Fruit fly (Drosophila melanogaster) whole organism, prepupa: ENCODE results near the gene CG13625.

Source experiments
- CG10669 ChIP-seq: fragments of 200-800 bp; sonication (Bioruptor generic); optimal IDR thresholded peaks from 3 replicates; lab custom pipeline; 2018; ENCODE audit warnings: missing biosample characterization, mild to moderate bottlenecking, missing genetic modification characterization, moderate library complexity
- CG11294 ChIP-seq: fragments of 200-800 bp; sonication (Bioruptor generic); IDR thresholded peaks from 2 replicates; pipeline ENCODE4 v1.3.6; 2022; ENCODE audit warnings: missing biosample characterization, missing genetic modification characterization
- CG11762 ChIP-seq: fragments of 200-800 bp; sonication (Bioruptor generic); optimal IDR thresholded peaks from 3 replicates; lab custom pipeline; 2016; ENCODE audit warnings: missing biosample characterization, missing genetic modification characterization; ENCODE audit not compliant: insufficient read depth
- CG11902 ChIP-seq: fragments of 200-800 bp; sonication (Bioruptor generic); optimal IDR thresholded peaks from 3 replicates; lab custom pipeline; 2016; ENCODE audit warnings: missing biosample characterization, missing genetic modification characterization
- CG15336 ChIP-seq: fragments of 200-800 bp; sonication (Bioruptor generic); IDR thresholded peaks from 2 replicates; pipeline ENCODE4 v1.3.6; 2022; ENCODE audit warnings: missing biosample characterization, missing genetic modification characterization
- CG1621 ChIP-seq: fragments of 200-800 bp; sonication (Bioruptor generic); optimal IDR thresholded peaks from 3 replicates; lab custom pipeline; 2018; ENCODE audit warnings: missing biosample characterization, mild to moderate bottlenecking, missing genetic modification characterization
- CG16779 ChIP-seq: fragments of 200-800 bp; sonication (Bioruptor generic); optimal IDR thresholded peaks from 3 replicates; lab custom pipeline; 2017; ENCODE audit warnings: missing biosample characterization, mild to moderate bottlenecking, missing genetic modification characterization
- CG31627 ChIP-seq: fragments of 200-800 bp; sonication (Bioruptor generic); optimal IDR thresholded peaks from 3 replicates; lab custom pipeline; 2016; ENCODE audit warnings: missing biosample characterization, missing genetic modification characterization
- CG32006 ChIP-seq: fragments of 200-800 bp; sonication (Bioruptor generic); optimal IDR thresholded peaks from 3 replicates; lab custom pipeline; 2017; ENCODE audit warnings: missing biosample characterization, mild to moderate bottlenecking, missing genetic modification characterization
- CG34406 ChIP-seq: fragments of 200-800 bp; sonication (Bioruptor generic); optimal IDR thresholded peaks from 3 replicates; lab custom pipeline; 2016; ENCODE audit warnings: missing biosample characterization, missing genetic modification characterization
- CG3919 ChIP-seq: fragments of 200-800 bp; sonication (Bioruptor generic); optimal IDR thresholded peaks from 3 replicates; lab custom pipeline; 2016; ENCODE audit warnings: missing biosample characterization, missing genetic modification characterization
- CG4318 ChIP-seq: fragments of 200-800 bp; sonication (Bioruptor generic); optimal IDR thresholded peaks from 3 replicates; lab custom pipeline; 2017; ENCODE audit warnings: missing biosample characterization, mild to moderate bottlenecking, missing genetic modification characterization
- CG6163 ChIP-seq: fragments of 200-800 bp; sonication (Bioruptor generic); IDR thresholded peaks from 3 replicates; pipeline ENCODE4 v1.3.6; 2022; ENCODE audit warnings: missing biosample characterization, missing genetic modification characterization
- CG6276 ChIP-seq: fragments of 200-800 bp; sonication (Bioruptor generic); optimal IDR thresholded peaks from 2 replicates; lab custom pipeline; 2017; ENCODE audit warnings: missing biosample characterization, mild to moderate bottlenecking, missing genetic modification characterization
- CG6808 ChIP-seq: fragments of 200-800 bp; sonication (Bioruptor generic); optimal IDR thresholded peaks from 3 replicates; lab custom pipeline; 2017; ENCODE audit warnings: missing biosample characterization, missing genetic modification characterization, mild to moderate bottlenecking, moderate library complexity, missing genetic modification reagents
- CG6854 ChIP-seq: fragments of 200-800 bp; sonication (Bioruptor generic); optimal IDR thresholded peaks from 2 replicates; lab custom pipeline; 2017; ENCODE audit warnings: missing biosample characterization, mild to moderate bottlenecking, missing genetic modification characterization
- CG7368 ChIP-seq: fragments of 200-800 bp; sonication (Bioruptor generic); optimal IDR thresholded peaks from 3 replicates; lab custom pipeline; 2016; ENCODE audit warnings: missing biosample characterization, missing genetic modification characterization
- CG8119 ChIP-seq: fragments of 200-800 bp; sonication (Bioruptor generic); IDR thresholded peaks from 3 replicates; pipeline ENCODE4 v1.3.6; 2022; ENCODE audit warnings: missing biosample characterization, missing genetic modification characterization
- CG8319 ChIP-seq: fragments of 200-800 bp; sonication (Bioruptor generic); optimal IDR thresholded peaks from 3 replicates; lab custom pipeline; 2016; ENCODE audit warnings: missing biosample characterization, missing genetic modification characterization
- CG9139 ChIP-seq: fragments of 200-800 bp; sonication (Bioruptor generic); optimal IDR thresholded peaks from 3 replicates; lab custom pipeline; 2017; ENCODE audit warnings: missing biosample characterization, mild to moderate bottlenecking, missing genetic modification characterization
- Eip75B ChIP-seq: fragments of 200-800 bp; sonication (Bioruptor generic); optimal IDR thresholded peaks from 3 replicates; lab custom pipeline; 2016; ENCODE audit warnings: missing biosample characterization, missing genetic modification characterization
- Eip93F ChIP-seq: fragments of 200-800 bp; sonication (Bioruptor generic); optimal IDR thresholded peaks from 2 replicates; lab custom pipeline; 2016; ENCODE audit warnings: missing biosample characterization, mild to moderate bottlenecking, missing genetic modification characterization
- Ets21C ChIP-seq: fragments of 200-800 bp; sonication (Bioruptor generic); optimal IDR thresholded peaks from 3 replicates; lab custom pipeline; 2016; ENCODE audit warnings: missing biosample characterization, missing genetic modification characterization
- Ets96B ChIP-seq: fragments of 200-800 bp; optimal IDR thresholded peaks from 2 replicates; lab custom pipeline; 2019; ENCODE audit warnings: missing biosample characterization, mild to moderate bottlenecking, missing genetic modification characterization, moderate library complexity
- Gug ChIP-seq: fragments of 200-800 bp; sonication (Bioruptor generic); IDR thresholded peaks from 2 replicates; pipeline ENCODE4 v1.3.6; 2022; ENCODE audit warnings: missing biosample characterization, missing genetic modification characterization
- Hr38 ChIP-seq: sonication (Bioruptor generic); optimal IDR thresholded peaks from 2 replicates; lab custom pipeline; 2016; ENCODE audit warnings: missing biosample characterization, missing genetic modification characterization
- Hr39 ChIP-seq: fragments of 200-800 bp; sonication (Bioruptor generic); optimal IDR thresholded peaks from 2 replicates; lab custom pipeline; 2016; ENCODE audit warnings: missing biosample characterization, missing genetic modification characterization
- Hr4 ChIP-seq: fragments of 200-800 bp; sonication (Bioruptor generic); optimal IDR thresholded peaks from 3 replicates; lab custom pipeline; 2016; ENCODE audit warnings: missing biosample characterization, missing genetic modification characterization
- Lpt ChIP-seq: fragments of 200-800 bp; sonication (Bioruptor generic); optimal IDR thresholded peaks from 3 replicates; lab custom pipeline; 2016; ENCODE audit warnings: missing biosample characterization, missing genetic modification characterization
- Met ChIP-seq: fragments of 200-800 bp; sonication (Bioruptor generic); optimal IDR thresholded peaks from 3 replicates; lab custom pipeline; 2016; ENCODE audit warnings: missing biosample characterization, missing genetic modification characterization
- Smox ChIP-seq: fragments of 200-800 bp; sonication (Bioruptor generic); optimal IDR thresholded peaks from 3 replicates; lab custom pipeline; 2016; ENCODE audit warnings: missing biosample characterization, missing genetic modification characterization
- Sox14 ChIP-seq: fragments of 200-800 bp; sonication (Bioruptor generic); optimal IDR thresholded peaks from 3 replicates; lab custom pipeline; 2016; ENCODE audit warnings: missing biosample characterization, missing genetic modification characterization
- Sox15 ChIP-seq: fragments of 200-800 bp; sonication (Bioruptor generic); optimal IDR thresholded peaks from 3 replicates; lab custom pipeline; 2016; ENCODE audit warnings: missing biosample characterization, missing genetic modification characterization
- achi ChIP-seq: fragments of 200-800 bp; sonication (Bioruptor generic); optimal IDR thresholded peaks from 3 replicates; lab custom pipeline; 2016; ENCODE audit warnings: missing biosample characterization, missing genetic modification characterization
- acj6 ChIP-seq: fragments of 200-800 bp; sonication (Bioruptor generic); optimal IDR thresholded peaks from 3 replicates; lab custom pipeline; 2016; ENCODE audit warnings: missing biosample characterization, missing genetic modification characterization
- cyc ChIP-seq: fragments of 200-800 bp; sonication (Bioruptor generic); optimal IDR thresholded peaks from 3 replicates; lab custom pipeline; 2016; ENCODE audit warnings: missing biosample characterization, missing genetic modification characterization
- eg ChIP-seq: fragments of 200-800 bp; sonication (Bioruptor generic); IDR thresholded peaks from 3 replicates; pipeline ENCODE4 v1.3.6; 2022; ENCODE audit warnings: missing biosample characterization, missing genetic modification characterization
- esn ChIP-seq: fragments of 200-800 bp; sonication (Bioruptor generic); optimal IDR thresholded peaks from 2 replicates; lab custom pipeline; 2016; ENCODE audit warnings: missing biosample characterization, mild to moderate bottlenecking, missing genetic modification characterization, moderate library complexity
- fd59A ChIP-seq: fragments of 200-800 bp; sonication (Bioruptor generic); optimal IDR thresholded peaks from 2 replicates; lab custom pipeline; 2017; ENCODE audit warnings: missing biosample characterization, mild to moderate bottlenecking, missing genetic modification characterization, missing genetic modification reagents
- fd85E ChIP-seq: fragments of 200-800 bp; sonication (Bioruptor generic); optimal IDR thresholded peaks from 3 replicates; lab custom pipeline; 2016; ENCODE audit warnings: missing biosample characterization, missing genetic modification characterization
- fkh ChIP-seq: fragments of 200-800 bp; sonication (Bioruptor generic); optimal IDR thresholded peaks from 3 replicates; lab custom pipeline; 2017; ENCODE audit warnings: missing biosample characterization, mild to moderate bottlenecking, missing genetic modification characterization, moderate library complexity
- lz ChIP-seq: fragments of 200-800 bp; sonication (Bioruptor generic); optimal IDR thresholded peaks from 3 replicates; lab custom pipeline; 2016; ENCODE audit warnings: missing biosample characterization, missing genetic modification characterization
- net ChIP-seq: fragments of 200-800 bp; sonication (Bioruptor generic); optimal IDR thresholded peaks from 3 replicates; lab custom pipeline; 2016; ENCODE audit warnings: missing biosample characterization, missing genetic modification characterization
- pdm3 ChIP-seq: fragments of 200-800 bp; sonication (Bioruptor generic); optimal IDR thresholded peaks from 3 replicates; lab custom pipeline; 2016; ENCODE audit warnings: missing biosample characterization, missing genetic modification characterization
- salr ChIP-seq, 2 experiments: fragments of 200-800 bp; sonication (Bioruptor generic); optimal IDR thresholded peaks; 3 replicates each; lab custom pipeline; 2016 to 2018; ENCODE audit warnings: missing biosample characterization in 2 of 2, missing genetic modification characterization in 2 of 2, mild to moderate bottlenecking in 1 of 2
- ss ChIP-seq, 2 experiments: fragments of 200-800 bp; sonication (Bioruptor generic); optimal IDR thresholded peaks; 2 replicates in 1 of 2; 3 replicates in 1 of 2; lab custom pipeline; 2017 to 2018; ENCODE audit warnings: mild to moderate bottlenecking in 2 of 2, missing biosample characterization in 2 of 2, missing genetic modification characterization in 2 of 2, moderate library complexity in 1 of 2
- svp ChIP-seq: fragments of 200-800 bp; sonication (Bioruptor generic); peaks from one replicate; lab custom pipeline; 2016; ENCODE audit warnings: missing biosample characterization, missing genetic modification characterization
- topi ChIP-seq: fragments of 200-800 bp; sonication (Bioruptor generic); optimal IDR thresholded peaks from 3 replicates; lab custom pipeline; 2016; ENCODE audit warnings: missing biosample characterization, missing genetic modification characterization
- vri ChIP-seq: fragments of 200-800 bp; sonication (Bioruptor generic); optimal IDR thresholded peaks from 3 replicates; lab custom pipeline; 2016; ENCODE audit warnings: missing biosample characterization, mild to moderate bottlenecking, missing genetic modification characterization

Gene CG13625

dm6 chr3R:24568251-24568932 is 16.6 kb downstream of the CG13625 start (continued):
- TF ChIP-seq CG7368 (no peak), Sox14 (peak; percentile 2), vri (GFP tag; lab: Kevin White, UChicago) (peak; percentile 75), ss (GFP tag; optimal IDR thresholded peaks at IDR 0.05; lab: Kevin White, UChicago) (no peak), CG11294 (no peak), Eip93F (GFP tag; lab: Kevin White, UChicago) (peak; percentile 77), Sox15 (no peak), salr (GFP tag; optimal IDR thresholded peaks at IDR 0.05; lab: Kevin White, UChicago) (no peak), CG1621 (no peak), CG8119 (no peak), fd59A (no peak), Eip75B (GFP tag; lab: Kevin White, UChicago) (no peak), CG11902 (GFP tag; lab: Kevin White, UChicago) (no peak), CG3919 (GFP tag; lab: Kevin White, UChicago) (no peak), CG11762 (no peak), achi (GFP tag; lab: Kevin White, UChicago) (no peak), fd85E (GFP tag; lab: Kevin White, UChicago) (no peak), CG34406 (GFP tag; lab: Kevin White, UChicago) (no peak), CG6854 (no peak), CG32006 (no peak), Lpt (no peak), CG4318 (GFP tag; lab: Kevin White, UChicago) (no peak), svp (GFP tag; lab: Kevin White, UChicago) (peak; percentile 94), net (GFP tag; lab: Kevin White, UChicago) (no peak), Smox (GFP tag; lab: Kevin White, UChicago) (no peak), esn (GFP tag; lab: Kevin White, UChicago) (peak; percentile 9), Hr38 (GFP tag; lab: Kevin White, UChicago) (no peak), Met (peak; percentile 3), eg (GFP tag; lab: Robert Waterston, UW) (no peak), CG10669 (no peak), CG6276 (no peak), Hr4 (GFP tag; lab: Kevin White, UChicago) (no peak), topi (no peak), fkh (GFP tag; lab: Kevin White, UChicago) (no peak)

dm6 chr3R:24567427-24567771 is 17.6 kb downstream of the CG13625 start:
- TF ChIP-seq CG16779 (tag; lab: Kevin White, UChicago), result no peak
- peak; percentile 20 for TF ChIP-seq Ets96B
- peak; percentile 67 for TF ChIP-seq Hr39 (GFP tag; lab: Kevin White, UChicago)
- no peak for TF ChIP-seq CG6854
- peak; percentile 61 for TF ChIP-seq pdm3 (GFP tag; lab: Kevin White, UChicago)
- TF ChIP-seq svp (GFP tag; lab: Kevin White, UChicago), result peak; percentile 66
- peak; percentile 75 for TF ChIP-seq Gug (GFP tag; lab: Robert Waterston, UW)
- TF ChIP-seq fd59A, result no peak
- no peak for TF ChIP-seq CG8319
- no peak for TF ChIP-seq CG10669
- peak; percentile 29 for TF ChIP-seq Ets21C
- TF ChIP-seq CG4318 (GFP tag; lab: Kevin White, UChicago), result peak; percentile 35
- TF ChIP-seq CG6808, result no peak
- peak; percentile 61 for TF ChIP-seq CG3919 (GFP tag; lab: Kevin White, UChicago)
- peak; percentile 61 for TF ChIP-seq acj6 (GFP tag; lab: Kevin White, UChicago)
- TF ChIP-seq CG1621, result peak; percentile 14
- no peak for TF ChIP-seq CG9139
- peak; percentile 66 for TF ChIP-seq CG31627 (GFP tag; lab: Kevin White, UChicago)
- peak; percentile 21 for TF ChIP-seq lz
- TF ChIP-seq fd85E (GFP tag; lab: Kevin White, UChicago), result no peak
- peak; percentile 83 for TF ChIP-seq CG15336 (GFP tag; lab: Robert Waterston, UW)
- peak in 1 of 2 experiments; percentile 51 for TF ChIP-seq salr (GFP tag; optimal IDR thresholded peaks at IDR 0.05; lab: Kevin White, UChicago)
- peak; percentile 62 for TF ChIP-seq esn (GFP tag; lab: Kevin White, UChicago)
- TF ChIP-seq CG11294, result peak; percentile 82
- TF ChIP-seq Met, result peak; percentile 42
- TF ChIP-seq achi (GFP tag; lab: Kevin White, UChicago), result peak; percentile 43
- peak; percentile 38 for TF ChIP-seq net (GFP tag; lab: Kevin White, UChicago)
- peak; percentile 30 for TF ChIP-seq Smox (GFP tag; lab: Kevin White, UChicago)
- TF ChIP-seq CG6163 (GFP tag; lab: Robert Waterston, UW), result peak; percentile 84
- no peak for TF ChIP-seq Eip93F (GFP tag; lab: Kevin White, UChicago)
- peak; percentile 59 for TF ChIP-seq CG32006
- peak; percentile 45 for TF ChIP-seq CG6276
- TF ChIP-seq Eip75B (GFP tag; lab: Kevin White, UChicago), result peak; percentile 56
- TF ChIP-seq cyc (GFP tag; lab: Kevin White, UChicago), result peak; percentile 39
